Worm (Caenorhabditis elegans) whole organism, dauer: ENCODE results near the gene H12I13.1.
"Not testable (repeated sequence)": the region's sequence is repeated elsewhere in the genome, so short reads cannot be mapped to it uniquely, and the experiment has no call there.

Source experiments
- unc-62 ChIP-seq: sonication (generic microtip); optimal IDR thresholded peaks from 2 replicates; lab custom pipeline; 2017; ENCODE audit warnings: missing biosample characterization, missing genetic modification reagents, missing genetic modification characterization

Gene H12I13.1

DNA sequence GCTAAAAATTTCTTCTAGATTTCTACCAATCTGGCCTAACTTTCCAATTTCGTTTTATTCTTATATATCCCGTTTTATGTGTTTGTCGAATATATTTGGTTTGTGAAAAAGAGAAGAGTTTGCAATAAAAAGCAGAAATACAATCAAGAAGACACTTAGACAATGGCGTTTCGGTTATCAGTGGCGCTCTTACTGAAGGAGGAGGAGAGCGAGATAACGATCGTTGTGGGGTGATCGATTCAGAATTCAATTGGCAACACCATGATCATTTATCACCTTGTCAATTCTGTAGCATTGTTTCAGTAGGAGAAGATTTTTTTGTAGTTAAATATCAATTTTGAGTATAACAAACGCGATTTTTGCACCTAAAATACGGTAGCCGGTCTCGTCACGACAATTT, 17.4 kb downstream of the H12I13.1 start:
- TF ChIP-seq unc-62 (GFP tag; lab: Kevin White, UChicago) = no peak

- TF ChIP-seq unc-62 (GFP tag; lab: Kevin White, UChicago) = no peak
Measured at ce11 chrII:6047639-6048159, 19.3 kb downstream of the H12I13.1 start, which contains the start of the genes R12C12.6 and ran-5. Gene R12C12.6, minus strand, starts transcription at chrII:6047867. Gene ran-5, plus strand, starts transcription at chrII:6048109.

- TF ChIP-seq unc-62 (GFP tag; lab: Kevin White, UChicago) = no peak
Measured at ce11 chrII:6046023-6046631, 20.8 kb downstream of the H12I13.1 start.

DNA sequence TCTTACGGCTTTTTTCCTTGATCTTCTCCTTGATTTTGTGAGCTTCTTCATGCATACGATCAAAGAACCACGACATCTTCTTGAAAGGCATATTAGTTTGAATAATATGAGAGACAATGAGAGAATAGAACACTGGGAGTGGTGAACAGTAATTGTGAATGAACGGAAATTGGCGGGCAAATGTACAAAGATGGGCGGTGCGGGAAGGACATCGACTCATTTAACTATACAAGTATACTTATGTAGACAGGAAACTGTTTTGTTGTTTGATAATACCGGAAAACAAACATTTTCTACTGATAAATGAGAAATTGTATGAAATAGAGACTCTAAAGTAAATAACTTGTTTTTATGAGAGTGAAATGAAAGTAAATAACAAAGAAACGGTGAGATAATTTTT, 21.9 kb downstream of the H12I13.1 start, which contains the start of gene R12C12.5:
R12C12.5 (minus strand) TSS at position 101 of the 400 bp plus-strand sequence.
- no peak for TF ChIP-seq unc-62 (GFP tag; lab: Kevin White, UChicago)

ce11 chrII:6043166-6043565, 23.8 kb downstream of the H12I13.1 start, which contains the start of gene R12C12.10:
Gene R12C12.10, minus strand, starts transcription at chrII:6043266.
- no peak for TF ChIP-seq unc-62 (GFP tag; lab: Kevin White, UChicago)

DNA sequence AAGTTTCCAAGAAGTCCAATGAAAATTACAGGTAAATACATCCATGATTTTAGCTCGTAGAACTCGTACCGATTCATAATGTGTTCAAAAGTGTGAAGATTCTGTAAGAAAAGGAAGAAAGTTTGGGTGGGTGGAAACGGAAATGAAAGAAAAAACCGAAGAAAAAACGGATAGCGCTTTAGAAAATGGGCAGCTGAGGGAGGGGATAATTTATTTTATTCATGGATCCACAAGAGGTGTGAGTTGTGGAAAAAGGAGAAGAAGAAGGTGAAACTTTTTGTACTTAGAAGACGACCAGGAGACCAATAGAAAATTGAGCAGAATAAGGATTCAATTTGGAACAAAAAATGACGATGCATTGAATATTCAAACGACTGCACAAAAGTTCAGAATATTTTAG, 35.9 kb downstream of the H12I13.1 start, which contains the start of gene frpr-16:
frpr-16 (minus strand) TSS at position 101 of the 400 bp plus-strand sequence.
- no peak for TF ChIP-seq unc-62 (GFP tag; lab: Kevin White, UChicago)

- TF ChIP-seq unc-62 (GFP tag; lab: Kevin White, UChicago) = no peak
Measured at ce11 chrII:6028594-6029141, 38.3 kb downstream of the H12I13.1 start.

DNA sequence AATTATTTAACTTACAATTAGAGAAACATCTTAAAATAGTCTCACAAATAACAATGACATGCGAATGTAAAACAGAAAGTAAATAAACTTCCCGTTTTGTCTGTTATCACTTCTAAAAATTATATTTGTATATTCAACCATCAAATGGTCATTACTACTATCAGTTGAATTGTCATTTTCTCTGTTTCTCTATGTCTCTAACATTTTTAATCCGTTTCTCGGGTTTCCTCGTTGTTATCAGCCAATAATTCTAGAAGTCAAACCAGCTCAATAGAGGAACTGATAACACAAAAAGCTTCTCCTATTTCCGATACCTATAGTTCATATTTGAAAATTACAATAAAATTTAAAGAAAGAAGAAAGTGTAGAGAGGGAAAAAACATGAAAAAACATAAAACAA, 40.3 kb downstream of the H12I13.1 start:
- no peak for TF ChIP-seq unc-62 (GFP tag; lab: Kevin White, UChicago)

DNA sequence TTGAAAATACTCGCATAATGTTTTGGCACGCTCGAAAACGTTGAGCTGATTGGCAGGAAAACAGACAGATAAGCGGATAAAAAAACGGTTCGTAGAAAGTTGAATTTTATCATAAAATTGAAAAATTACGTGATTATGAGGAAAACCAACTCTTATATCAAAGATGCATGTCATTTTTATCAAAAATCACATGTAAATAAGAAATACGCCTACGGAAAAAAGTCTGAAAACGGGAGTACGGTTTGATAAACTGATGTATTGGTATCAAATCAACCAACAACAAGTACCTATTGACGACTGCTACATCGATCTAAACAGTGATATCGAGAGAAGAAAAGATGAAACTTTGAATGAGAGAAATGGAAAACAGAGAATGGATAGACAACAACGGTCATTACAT, 41.3 kb downstream of the H12I13.1 start:
- no peak for TF ChIP-seq unc-62 (GFP tag; lab: Kevin White, UChicago)

DNA sequence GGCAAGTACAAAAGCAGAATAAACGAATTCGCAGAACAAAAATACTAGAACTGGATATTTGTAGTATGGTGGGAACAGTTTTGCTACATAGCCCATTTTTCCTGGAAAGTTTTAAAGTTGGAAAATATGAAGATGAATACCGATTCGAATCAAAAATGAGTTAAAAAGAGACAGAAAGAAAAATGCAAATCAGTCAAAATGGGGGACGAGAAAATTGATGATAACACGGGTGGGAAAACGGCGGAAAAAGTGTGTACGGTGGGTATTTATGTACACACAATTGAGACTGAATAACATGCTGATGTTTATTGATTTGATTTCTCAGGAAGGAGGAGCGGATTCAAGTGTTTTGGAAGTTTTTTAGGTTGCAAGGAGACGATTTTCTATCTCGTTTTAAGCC, 42.1 kb downstream of the H12I13.1 start, which contains the start of gene R12C12.9:
R12C12.9 (minus strand) TSS at position 101 of the 400 bp plus-strand sequence.
- no peak for TF ChIP-seq unc-62 (GFP tag; lab: Kevin White, UChicago)

ce11 chrII:6022596-6022995, 44.4 kb downstream of the H12I13.1 start:
- TF ChIP-seq unc-62 (GFP tag; lab: Kevin White, UChicago) = no peak

DNA sequence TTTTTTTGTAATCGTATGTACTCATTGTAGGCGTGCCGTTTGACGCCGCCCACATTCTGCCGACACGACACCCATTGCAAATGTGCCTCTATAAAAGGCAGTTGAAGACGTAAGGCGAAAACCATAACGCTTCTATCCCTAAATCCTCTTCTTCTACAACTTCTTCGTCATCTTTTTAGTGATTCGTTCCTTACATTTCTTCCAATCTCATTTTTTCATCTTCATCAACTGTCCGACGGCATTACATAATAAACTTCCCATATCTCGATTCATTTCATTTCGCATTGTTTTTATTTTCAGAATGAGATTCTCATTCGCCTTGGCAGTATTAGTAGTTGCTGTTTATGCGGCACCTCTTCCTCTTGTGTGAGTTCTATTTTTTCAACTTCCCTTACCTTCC, 46.6 kb downstream of the H12I13.1 start, which contains the start of gene ZK84.1:
ZK84.1 (plus strand) TSS at position 301 of the 400 bp plus-strand sequence.
- TF ChIP-seq unc-62 (GFP tag; lab: Kevin White, UChicago) = no peak

DNA sequence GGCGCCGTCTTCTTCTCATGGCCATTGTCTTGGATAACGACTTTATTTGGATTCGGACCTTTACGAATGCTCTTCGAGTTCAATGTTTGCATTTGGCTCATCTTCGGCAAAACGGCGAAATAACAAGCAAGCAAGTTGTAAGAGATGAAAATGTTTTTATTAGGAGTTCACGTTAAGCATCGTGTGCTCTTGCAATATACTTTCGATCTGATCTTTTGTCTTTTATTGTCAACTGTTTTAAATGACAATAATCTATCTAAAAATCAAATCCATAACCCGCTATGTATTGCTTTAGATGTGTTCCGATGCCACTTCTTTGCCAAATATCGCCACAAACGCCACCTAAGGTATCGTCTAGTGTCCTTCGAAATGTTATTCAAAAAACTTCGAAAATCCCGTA, 50.6 kb downstream of the H12I13.1 start, which contains the start of gene ZK84.5:
ZK84.5 (minus strand) TSS at position 101 of the 400 bp plus-strand sequence.
- TF ChIP-seq unc-62 (GFP tag; lab: Kevin White, UChicago) = no peak

- not testable (repeated sequence) for TF ChIP-seq unc-62 (GFP tag; lab: Kevin White, UChicago)
Measured at ce11 chrII:6014057-6014456, 52.9 kb downstream of the H12I13.1 start, which contains the start of gene ZK84.2. Gene ZK84.2, plus strand, starts transcription at chrII:6014357.
